Comparison of ENCODE assay signal across 3 fruit fly cellular contexts in genomic region chr3R:6406566-6407098, dm6.
A peak's percentile ranks its signal among the peaks of the same experiment; 100 is the strongest.
TF ChIP-seq lines count a peak whose summit lies in the region.

Gene gpp, plus strand, starts transcription at chr3R:6406855.

TF ChIP-seq in whole organism, embryonic, 481 proteins besides CTCF, POLR2A, EP300 and RAD21 (continued from another document and continues in another):
- TF ChIP-seq CG17912 (GFP tag; optimal IDR thresholded peaks at IDR 0.05; lab: Kevin White, UChicago): peak; percentile 32
- TF ChIP-seq yki (optimal IDR thresholded peaks at IDR 0.05; lab: Kevin White, UChicago): no peak
- peak; percentile 12 for TF ChIP-seq Hmr (GFP tag; optimal IDR thresholded peaks at IDR 0.05; lab: Kevin White, UChicago)
- TF ChIP-seq Hand (GFP tag; optimal IDR thresholded peaks at IDR 0.05; lab: Kevin White, UChicago): no peak
- TF ChIP-seq CG2712 (tag; optimal IDR thresholded peaks at IDR 0.05; lab: Kevin White, UChicago): peak; percentile 30
- TF ChIP-seq zen (tag; optimal IDR thresholded peaks at IDR 0.05; lab: Kevin White, UChicago): peak; percentile 26
- peak; percentile 24 for TF ChIP-seq scrt (GFP tag; optimal IDR thresholded peaks at IDR 0.05; lab: Kevin White, UChicago)
- no peak for TF ChIP-seq Doc2 (GFP tag; IDR thresholded peaks at IDR 0.05; lab: Robert Waterston, UW)
- no peak for TF ChIP-seq Rx (GFP tag; IDR thresholded peaks at IDR 0.05; lab: Robert Waterston, UW)
- no peak for TF ChIP-seq tll (GFP tag; optimal IDR thresholded peaks at IDR 0.05; lab: Kevin White, UChicago)
- no peak for TF ChIP-seq z (GFP tag; IDR thresholded peaks at IDR 0.05; lab: Robert Waterston, UW)
- TF ChIP-seq Doc3 (GFP tag; IDR thresholded peaks at IDR 0.05; lab: Robert Waterston, UW; ENCODE audit: partially characterized antibody): no peak
- no peak for TF ChIP-seq zen2 (GFP tag; IDR thresholded peaks at IDR 0.05; lab: Robert Waterston, UW; ENCODE audit: partially characterized antibody)
- TF ChIP-seq CG3163 (GFP tag; optimal IDR thresholded peaks at IDR 0.05; lab: Kevin White, UChicago): no peak
- TF ChIP-seq CG7928 (GFP tag; optimal IDR thresholded peaks at IDR 0.05; lab: Kevin White, UChicago): peak; percentile 5
- TF ChIP-seq Six4 (GFP tag; optimal IDR thresholded peaks at IDR 0.05; lab: Kevin White, UChicago): no peak
- TF ChIP-seq gsb-n (tag; optimal IDR thresholded peaks at IDR 0.05; lab: Kevin White, UChicago): no peak
- TF ChIP-seq ATbp (GFP tag; optimal IDR thresholded peaks at IDR 0.05; lab: Kevin White, UChicago): no peak
- TF ChIP-seq CG1792 (GFP tag; optimal IDR thresholded peaks at IDR 0.05; lab: Kevin White, UChicago): no peak
- TF ChIP-seq MBD-R2 (GFP tag; IDR thresholded peaks at IDR 0.05; lab: Robert Waterston, UW): no peak
- TF ChIP-seq chm (GFP tag; IDR thresholded peaks at IDR 0.05; lab: Robert Waterston, UW): no peak
- TF ChIP-seq HLHmδ (GFP tag; optimal IDR thresholded peaks at IDR 0.05; lab: Kevin White, UChicago): peak; percentile 63
- TF ChIP-seq E2f2 (GFP tag; IDR thresholded peaks at IDR 0.05; lab: Robert Waterston, UW): no peak
- TF ChIP-seq CG2678 (tag; optimal IDR thresholded peaks at IDR 0.05; lab: Kevin White, UChicago): peak; percentile 1
- TF ChIP-seq kah (GFP tag; optimal IDR thresholded peaks at IDR 0.05; lab: Kevin White, UChicago): no peak
- no peak for TF ChIP-seq NK7.1 (GFP tag; optimal IDR thresholded peaks at IDR 0.05; lab: Kevin White, UChicago)
- TF ChIP-seq slou (GFP tag; optimal IDR thresholded peaks at IDR 0.05; lab: Kevin White, UChicago): no peak
- peak; percentile 21 for TF ChIP-seq Nf-YB (GFP tag; optimal IDR thresholded peaks at IDR 0.05; lab: Kevin White, UChicago)
- no peak for TF ChIP-seq Nf-YC (tag; optimal IDR thresholded peaks at IDR 0.05; lab: Kevin White, UChicago)
- no peak for TF ChIP-seq CG9609 (GFP tag; optimal IDR thresholded peaks at IDR 0.05; lab: Kevin White, UChicago)
- no peak for TF ChIP-seq NfI (GFP tag; optimal IDR thresholded peaks at IDR 0.05; lab: Kevin White, UChicago)
- no peak for TF ChIP-seq schlank (tag; optimal IDR thresholded peaks at IDR 0.05; lab: Kevin White, UChicago)
- peak; percentile 26 for TF ChIP-seq nerfin-1 (tag; optimal IDR thresholded peaks at IDR 0.05; lab: Kevin White, UChicago)
- TF ChIP-seq lov (optimal IDR thresholded peaks at IDR 0.05; lab: Kevin White, UChicago): no peak
- no peak for TF ChIP-seq lov (GFP tag; IDR thresholded peaks at IDR 0.05; lab: Robert Waterston, UW)
- no peak for TF ChIP-seq ci (GFP tag; IDR thresholded peaks at IDR 0.05; lab: Robert Waterston, UW)
- TF ChIP-seq dpn (GFP tag; optimal IDR thresholded peaks at IDR 0.05; lab: Kevin White, UChicago): peak in 1 of 2 experiments; percentile 44
- peak; percentile 31 for TF ChIP-seq nmo (GFP tag; optimal IDR thresholded peaks at IDR 0.05; lab: Kevin White, UChicago)
- TF ChIP-seq CG12299 (tag; optimal IDR thresholded peaks at IDR 0.05; lab: Kevin White, UChicago): peak; percentile 47
- peak; percentile 11 for TF ChIP-seq CG15479 (GFP tag; optimal IDR thresholded peaks at IDR 0.05; lab: Kevin White, UChicago)
- no peak for TF ChIP-seq sens-2 (GFP tag; IDR thresholded peaks at IDR 0.05; lab: Robert Waterston, UW)
- no peak for TF ChIP-seq ara (GFP tag; IDR thresholded peaks at IDR 0.05; lab: Robert Waterston, UW)
- TF ChIP-seq CG11504 (tag; optimal IDR thresholded peaks at IDR 0.05; lab: Kevin White, UChicago): peak; percentile 0
- TF ChIP-seq PHDP (tag; optimal IDR thresholded peaks at IDR 0.05; lab: Kevin White, UChicago): peak; percentile 25
- peak; percentile 59 for TF ChIP-seq MESR4 (GFP tag; optimal IDR thresholded peaks at IDR 0.05; lab: Kevin White, UChicago)
- peak; percentile 92 for TF ChIP-seq Jarid2 (GFP tag; optimal IDR thresholded peaks at IDR 0.05; lab: Kevin White, UChicago)

TF ChIP-seq in whole organism, prepupa, 60 proteins besides CTCF, POLR2A, EP300 and RAD21 (continued from another document):
- no peak for TF ChIP-seq CG6276 (GFP tag; optimal IDR thresholded peaks at IDR 0.05; lab: Kevin White, UChicago)
- no peak for TF ChIP-seq CG15336 (GFP tag; IDR thresholded peaks at IDR 0.05; lab: Robert Waterston, UW)
- TF ChIP-seq Eip93F (GFP tag; optimal IDR thresholded peaks at IDR 0.05; lab: Kevin White, UChicago): no peak
- TF ChIP-seq dsx (GFP tag; optimal IDR thresholded peaks at IDR 0.05; lab: Kevin White, UChicago; ENCODE audit: poor library complexity, severe bottlenecking): peak; percentile 59
- no peak for TF ChIP-seq CG9139 (GFP tag; optimal IDR thresholded peaks at IDR 0.05; lab: Kevin White, UChicago)
- no peak for TF ChIP-seq Smox (GFP tag; optimal IDR thresholded peaks at IDR 0.05; lab: Kevin White, UChicago)
- TF ChIP-seq dac (GFP tag; optimal IDR thresholded peaks at IDR 0.05; lab: Kevin White, UChicago): no peak
- no peak for TF ChIP-seq Sox15 (GFP tag; optimal IDR thresholded peaks at IDR 0.05; lab: Kevin White, UChicago)
- no peak for TF ChIP-seq Ets21C (GFP tag; optimal IDR thresholded peaks at IDR 0.05; lab: Kevin White, UChicago)
- TF ChIP-seq eg (GFP tag; IDR thresholded peaks at IDR 0.05; lab: Robert Waterston, UW): no peak
- TF ChIP-seq CG1621 (tag; optimal IDR thresholded peaks at IDR 0.05; lab: Kevin White, UChicago): peak; percentile 10
- TF ChIP-seq cyc (GFP tag; optimal IDR thresholded peaks at IDR 0.05; lab: Kevin White, UChicago): no peak
- peak; percentile 41 for TF ChIP-seq CG6854 (GFP tag; optimal IDR thresholded peaks at IDR 0.05; lab: Kevin White, UChicago)
- TF ChIP-seq CG8632 (GFP tag; optimal IDR thresholded peaks at IDR 0.05; lab: Kevin White, UChicago): no peak
- no peak for TF ChIP-seq Lpt (GFP tag; optimal IDR thresholded peaks at IDR 0.05; lab: Kevin White, UChicago)
- no peak for TF ChIP-seq OdsH (GFP tag; optimal IDR thresholded peaks at IDR 0.05; lab: Kevin White, UChicago)
- peak; percentile 13 for TF ChIP-seq esn (GFP tag; optimal IDR thresholded peaks at IDR 0.05; lab: Kevin White, UChicago)
- TF ChIP-seq svp (GFP tag; lab: Kevin White, UChicago): peak; percentile 69
- TF ChIP-seq CG8319 (GFP tag; optimal IDR thresholded peaks at IDR 0.05; lab: Kevin White, UChicago): no peak
- TF ChIP-seq net (GFP tag; optimal IDR thresholded peaks at IDR 0.05; lab: Kevin White, UChicago): no peak
- no peak for TF ChIP-seq achi (GFP tag; optimal IDR thresholded peaks at IDR 0.05; lab: Kevin White, UChicago)
- no peak for TF ChIP-seq CG6163 (GFP tag; IDR thresholded peaks at IDR 0.05; lab: Robert Waterston, UW)
- TF ChIP-seq CG32006 (GFP tag; optimal IDR thresholded peaks at IDR 0.05; lab: Kevin White, UChicago): no peak
- TF ChIP-seq CG6792 (GFP tag; optimal IDR thresholded peaks at IDR 0.05; lab: Kevin White, UChicago): no peak
- no peak for TF ChIP-seq CG3919 (GFP tag; optimal IDR thresholded peaks at IDR 0.05; lab: Kevin White, UChicago)
- no peak for TF ChIP-seq Hr38 (GFP tag; optimal IDR thresholded peaks at IDR 0.05; lab: Kevin White, UChicago)
- TF ChIP-seq Gug (GFP tag; IDR thresholded peaks at IDR 0.05; lab: Robert Waterston, UW): no peak
- TF ChIP-seq acj6 (GFP tag; optimal IDR thresholded peaks at IDR 0.05; lab: Kevin White, UChicago): no peak
- peak; percentile 72 for TF ChIP-seq Eip78C (GFP tag; lab: Kevin White, UChicago)
- TF ChIP-seq CG8119 (GFP tag; IDR thresholded peaks at IDR 0.05; lab: Robert Waterston, UW): no peak
- no peak for TF ChIP-seq CG6808 (GFP tag; optimal IDR thresholded peaks at IDR 0.05; lab: Kevin White, UChicago)
- TF ChIP-seq CG7368 (GFP tag; optimal IDR thresholded peaks at IDR 0.05; lab: Kevin White, UChicago): peak; percentile 13
- TF ChIP-seq CG11294 (GFP tag; IDR thresholded peaks at IDR 0.05; lab: Robert Waterston, UW): no peak
- no peak for TF ChIP-seq lz (GFP tag; optimal IDR thresholded peaks at IDR 0.05; lab: Kevin White, UChicago)
- TF ChIP-seq CG31627 (GFP tag; optimal IDR thresholded peaks at IDR 0.05; lab: Kevin White, UChicago): no peak
- TF ChIP-seq CG11762 (GFP tag; optimal IDR thresholded peaks at IDR 0.05; lab: Kevin White, UChicago; ENCODE audit: insufficient read depth): no peak
- no peak for TF ChIP-seq Met (GFP tag; optimal IDR thresholded peaks at IDR 0.05; lab: Kevin White, UChicago)
- no peak for TF ChIP-seq Eip75B (GFP tag; optimal IDR thresholded peaks at IDR 0.05; lab: Kevin White, UChicago)
- TF ChIP-seq CG16779 (tag; optimal IDR thresholded peaks at IDR 0.05; lab: Kevin White, UChicago): no peak
- no peak for TF ChIP-seq fd59A (GFP tag; optimal IDR thresholded peaks at IDR 0.05; lab: Kevin White, UChicago)

TF ChIP-seq in whole organism, wandering third instar larva, 38 proteins besides CTCF, POLR2A, EP300 and RAD21 (continued from another document):
- TF ChIP-seq rgr (GFP tag; optimal IDR thresholded peaks at IDR 0.05; lab: Kevin White, UChicago) (peak; percentile 7), CG9705 (GFP tag; optimal IDR thresholded peaks at IDR 0.05; lab: Kevin White, UChicago) (no peak), sage (GFP tag; optimal IDR thresholded peaks at IDR 0.05; lab: Kevin White, UChicago) (no peak), Vsx2 (GFP tag; optimal IDR thresholded peaks at IDR 0.05; lab: Kevin White, UChicago; ENCODE audit: partially characterized antibody) (peak; percentile 16)
TF ChIP-seq in whole organism, wandering third instar larva: peak in this region for 11.
